Fruit fly (Drosophila melanogaster): Measurements from ENCODE around the gene CG32037.

CG32037 gene

dm6 chr3L:9509037-9509830, 17.2 kb upstream of the CG32037 start, which contains the start of gene CG3408 (continued):
- TF ChIP-seq Hand (GFP tag; optimal IDR thresholded peaks at IDR 0.05) (no peak), sob (GFP tag; IDR thresholded peaks at IDR 0.05) (0 out of 2 replicates have a peak, but pooled peaks have one; percentile 14), psq (GFP tag; optimal IDR thresholded peaks at IDR 0.05) (no peak), Rfx (GFP tag; IDR thresholded peaks at IDR 0.05) (no peak), CG3847 (GFP tag; IDR thresholded peaks at IDR 0.05) (no peak), vvl (GFP tag; IDR thresholded peaks at IDR 0.05) (no peak), CG8359 (GFP tag; optimal IDR thresholded peaks at IDR 0.05; ENCODE audit: borderline replicate concordance) (no peak), Dip3 (GFP tag; optimal IDR thresholded peaks at IDR 0.05) (no peak), CkIIα-i1 (GFP tag; IDR thresholded peaks at IDR 0.05) (no peak), gt (GFP tag; IDR thresholded peaks at IDR 0.05) (no peak), CG9932 (GFP tag; IDR thresholded peaks at IDR 0.05) (no peak), eyg (GFP tag; optimal IDR thresholded peaks at IDR 0.05) (peak; percentile 18), Dp (GFP tag; optimal IDR thresholded peaks at IDR 0.05) (peak; percentile 67), CG11093 (GFP tag; IDR thresholded peaks at IDR 0.05) (no peak), unpg (GFP tag; optimal IDR thresholded peaks at IDR 0.05) (no peak), danr (GFP tag; IDR thresholded peaks at IDR 0.05) (no peak), Hsf (GFP tag; optimal IDR thresholded peaks at IDR 0.05) (no peak), D (optimal IDR thresholded peaks at IDR 0.05) (no peak), D (GFP tag; optimal IDR thresholded peaks at IDR 0.05) (no peak), CG6254 (GFP tag; optimal IDR thresholded peaks at IDR 0.05) (no peak), CG9215 (GFP tag; IDR thresholded peaks at IDR 0.05) (no peak), pzg (GFP tag; optimal IDR thresholded peaks at IDR 0.05) (peak; percentile 94), CG7372 (GFP tag; IDR thresholded peaks at IDR 0.05) (no peak; the same call in 1 of the 2 replicates), B-H1 (GFP tag; IDR thresholded peaks at IDR 0.05) (no peak), Usf (GFP tag; optimal IDR thresholded peaks at IDR 0.05) (no peak), aop (GFP tag; IDR thresholded peaks at IDR 0.05) (no peak), CG2889 (GFP tag; IDR thresholded peaks at IDR 0.05) (no peak), NfI (GFP tag; optimal IDR thresholded peaks at IDR 0.05) (no peak), fd64A (GFP tag; optimal IDR thresholded peaks at IDR 0.05) (no peak), CG2202 (tag; optimal IDR thresholded peaks at IDR 0.05) (no peak), HLH54F (GFP tag; optimal IDR thresholded peaks at IDR 0.05) (no peak), CG31365 (tag; optimal IDR thresholded peaks at IDR 0.05) (no peak), mirr (GFP tag; optimal IDR thresholded peaks at IDR 0.05) (peak; percentile 55), az2 (GFP tag; optimal IDR thresholded peaks at IDR 0.05) (no peak), Dad (GFP tag; optimal IDR thresholded peaks at IDR 0.05) (peak; percentile 32), D19B (GFP tag; optimal IDR thresholded peaks at IDR 0.05) (peak; percentile 48), CG18764 (GFP tag; optimal IDR thresholded peaks at IDR 0.05) (no peak), Elba2 (GFP tag; optimal IDR thresholded peaks at IDR 0.05) (no peak), Dll (GFP tag; IDR thresholded peaks at IDR 0.05; ENCODE audit: partially characterized antibody) (no peak), Asciz (GFP tag; optimal IDR thresholded peaks at IDR 0.05) (no peak), caup (GFP tag; optimal IDR thresholded peaks at IDR 0.05; ENCODE audit: severe bottlenecking) (no peak), CG10267 (tag; optimal IDR thresholded peaks at IDR 0.05) (peak; percentile 39), CG10431 (GFP tag; optimal IDR thresholded peaks at IDR 0.05) (peak; percentile 50), CG12155 (GFP tag; optimal IDR thresholded peaks at IDR 0.05) (peak; percentile 95), bigmax (GFP tag; optimal IDR thresholded peaks at IDR 0.05) (no peak), Awh (GFP tag; IDR thresholded peaks at IDR 0.05) (no peak), pb (GFP tag; optimal IDR thresholded peaks at IDR 0.05) (peak; percentile 24), CTCF (GFP tag; optimal IDR thresholded peaks at IDR 0.05) (peak; percentile 42), fru (optimal IDR thresholded peaks at IDR 0.05) (no peak), CG13424 (tag; optimal IDR thresholded peaks at IDR 0.05) (no peak), en (GFP tag; optimal IDR thresholded peaks at IDR 0.05) (no peak), CG3407 (GFP tag; optimal IDR thresholded peaks at IDR 0.05) (no peak)

Measured in whole organism, embryonic.